Fruit fly (Drosophila melanogaster): Measurements from ENCODE around the gene Ncoa6.

The Ncoa6 gene

dm6 chr2L:5326414-5327265, at the start of gene Ncoa6, which contains the start of gene cype:
Ncoa6 (minus strand) TSS chr2L:5326683.
cype (plus strand) TSS chr2L:5327227.
- TF ChIP-seq Hr83 (GFP tag; optimal IDR thresholded peaks at IDR 0.05; ENCODE audit: poor library complexity, severe bottlenecking) (peak; percentile 72), dsf (GFP tag; optimal IDR thresholded peaks at IDR 0.05; ENCODE audit: borderline replicate concordance) (no peak), woc (GFP tag; optimal IDR thresholded peaks at IDR 0.05) (peak; percentile 6), sv (GFP tag; optimal IDR thresholded peaks at IDR 0.05) (peak; percentile 60), h (GFP tag; optimal IDR thresholded peaks at IDR 0.05) (peak; percentile 15), Sp1 (GFP tag; optimal IDR thresholded peaks at IDR 0.05) (peak; percentile 55), dl (GFP tag; optimal IDR thresholded peaks at IDR 0.05; ENCODE audit: insufficient read depth in 1 of 2, partially characterized antibody in 2 of 2) (no peak), ey (GFP tag; optimal IDR thresholded peaks at IDR 0.05) (peak; percentile 24), sage (GFP tag; optimal IDR thresholded peaks at IDR 0.05) (no peak), Hnf4 (GFP tag; optimal IDR thresholded peaks at IDR 0.05) (peak; percentile 8), CG9705 (GFP tag; optimal IDR thresholded peaks at IDR 0.05) (peak; percentile 29), jim (GFP tag; optimal IDR thresholded peaks at IDR 0.05) (no peak), dmrt93B (GFP tag; optimal IDR thresholded peaks at IDR 0.05) (peak; percentile 12), Jra (GFP tag; optimal IDR thresholded peaks at IDR 0.05) (peak; percentile 15), Rel (GFP tag; optimal IDR thresholded peaks at IDR 0.05) (no peak), Rel (tag; optimal IDR thresholded peaks at IDR 0.05) (peak; percentile 64), HLH106 (tag; optimal IDR thresholded peaks at IDR 0.05) (peak; percentile 73), Vsx2 (GFP tag; optimal IDR thresholded peaks at IDR 0.05; ENCODE audit: partially characterized antibody) (no peak), tai (GFP tag; optimal IDR thresholded peaks at IDR 0.05) (no peak), fru (GFP tag; optimal IDR thresholded peaks at IDR 0.05) (no peak), foxo (GFP tag; optimal IDR thresholded peaks at IDR 0.05) (peak in 1 of 2 experiments; percentile 56), Myc (optimal IDR thresholded peaks at IDR 0.05) (no peak), Mio (GFP tag; optimal IDR thresholded peaks at IDR 0.05) (no peak), OdsH (GFP tag; optimal IDR thresholded peaks at IDR 0.05) (peak; percentile 19), brk (GFP tag; optimal IDR thresholded peaks at IDR 0.05) (peak; percentile 71), N (GFP tag; optimal IDR thresholded peaks at IDR 0.05) (no peak), Dif (GFP tag; optimal IDR thresholded peaks at IDR 0.05; ENCODE audit: partially characterized antibody) (no peak), rgr (GFP tag; optimal IDR thresholded peaks at IDR 0.05) (peak; percentile 25), Dfd (GFP tag; optimal IDR thresholded peaks at IDR 0.05) (no peak), psq (GFP tag; optimal IDR thresholded peaks at IDR 0.05) (peak; percentile 7)

dm6 chr2L:5374989-5375388, 48.5 kb upstream of the Ncoa6 start:
- peak; percentile 35 for TF ChIP-seq HLH106 (tag; optimal IDR thresholded peaks at IDR 0.05)
- peak in 1 of 2 experiments; percentile 31 for TF ChIP-seq foxo (GFP tag; optimal IDR thresholded peaks at IDR 0.05)
- TF ChIP-seq dl (GFP tag; optimal IDR thresholded peaks at IDR 0.05; ENCODE audit: insufficient read depth in 1 of 2, partially characterized antibody in 2 of 2) = no peak
- no peak for TF ChIP-seq brk (GFP tag; optimal IDR thresholded peaks at IDR 0.05)
- peak; percentile 9 for TF ChIP-seq Sp1 (GFP tag; optimal IDR thresholded peaks at IDR 0.05)
- peak; percentile 25 for TF ChIP-seq rgr (GFP tag; optimal IDR thresholded peaks at IDR 0.05)
- TF ChIP-seq OdsH (GFP tag; optimal IDR thresholded peaks at IDR 0.05) = peak; percentile 4
- peak; percentile 7 for TF ChIP-seq fru (GFP tag; optimal IDR thresholded peaks at IDR 0.05)
- TF ChIP-seq h (GFP tag; optimal IDR thresholded peaks at IDR 0.05) = peak; percentile 19

dm6 chr2L:5374216-5374615, 47.7 kb upstream of the Ncoa6 start:
- TF ChIP-seq pan (optimal IDR thresholded peaks at IDR 0.05) (no peak), HLH106 (tag; optimal IDR thresholded peaks at IDR 0.05) (no peak), Jra (GFP tag; optimal IDR thresholded peaks at IDR 0.05) (no peak), brk (GFP tag; optimal IDR thresholded peaks at IDR 0.05) (no peak), br (GFP tag; optimal IDR thresholded peaks at IDR 0.05) (no peak), dsf (GFP tag; optimal IDR thresholded peaks at IDR 0.05; ENCODE audit: borderline replicate concordance) (no peak), psq (GFP tag; optimal IDR thresholded peaks at IDR 0.05) (no peak), woc (GFP tag; optimal IDR thresholded peaks at IDR 0.05) (no peak), dmrt93B (GFP tag; optimal IDR thresholded peaks at IDR 0.05) (no peak), sv (GFP tag; optimal IDR thresholded peaks at IDR 0.05) (no peak), CG9705 (GFP tag; optimal IDR thresholded peaks at IDR 0.05) (no peak), Abd-B (GFP tag; optimal IDR thresholded peaks at IDR 0.05) (no peak), GATAd (GFP tag; optimal IDR thresholded peaks at IDR 0.05) (no peak), Hnf4 (GFP tag; optimal IDR thresholded peaks at IDR 0.05) (no peak), Myc (optimal IDR thresholded peaks at IDR 0.05) (no peak), usp (GFP tag; optimal IDR thresholded peaks at IDR 0.05) (no peak)
